Worm (Caenorhabditis elegans) whole organism, L4 larva: Measurements from ENCODE around the gene T05C3.6.

ENCODE experiments used
- D1046.2 ChIP-seq: fragments of 200-800 bp; sonication (Bioruptor generic); IDR thresholded peaks from 2 replicates; pipeline ENCODE4 v1.3.6; 2022; ENCODE audit warnings: missing genetic modification characterization, missing compliant biosample characterization
- F44E2.7 ChIP-seq: fragments of 200-800 bp; sonication (Bioruptor generic); IDR thresholded peaks from 2 replicates; pipeline ENCODE4 v2.1.2; 2022; ENCODE audit warnings: missing genetic modification characterization, missing compliant biosample characterization
- Y5F2A.4 ChIP-seq: fragments of 200-800 bp; sonication (Bioruptor generic); optimal IDR thresholded peaks from 2 replicates; lab custom pipeline; 2018; ENCODE audit warnings: mild to moderate bottlenecking, missing genetic modification characterization, missing compliant biosample characterization
- ZK546.5 ChIP-seq, 2 experiments: sonication (generic microtip); optimal IDR thresholded peaks; 2 replicates each; lab custom pipeline; 2017; ENCODE audit warnings: missing biosample characterization in 2 of 2, missing genetic modification characterization in 2 of 2
- aha-1 ChIP-seq: fragments of 150-350 bp; peaks from one replicate; lab custom pipeline; 2014; ENCODE audit warnings: missing biosample characterization, missing genetic modification characterization
- aly-2 ChIP-seq: sonication (generic microtip); optimal IDR thresholded peaks from 2 replicates; lab custom pipeline; 2018; ENCODE audit warnings: missing biosample characterization, missing genetic modification characterization
- arid-1 ChIP-seq: fragments of 200-800 bp; sonication (Bioruptor generic); conservative IDR thresholded peaks from 2 replicates; pipeline ENCODE4 v1.3.6; 2022; ENCODE audit warnings: missing genetic modification reagents, missing genetic modification characterization, missing compliant biosample characterization
- ceh-82 ChIP-seq: sonication (generic microtip); optimal IDR thresholded peaks from 2 replicates; lab custom pipeline; 2017; ENCODE audit warnings: missing biosample characterization, missing genetic modification characterization
- cey-2 ChIP-seq: sonication (generic microtip); optimal IDR thresholded peaks from 3 replicates; lab custom pipeline; 2017; ENCODE audit warnings: missing genetic modification characterization, mild to moderate bottlenecking, missing compliant biosample characterization, antibody characterized with exemption, borderline replicate concordance; ENCODE audit not compliant: insufficient read depth
- daf-12 ChIP-seq: fragments of 150-350 bp; optimal IDR thresholded peaks from 2 replicates; lab custom pipeline; 2014; ENCODE audit warnings: missing biosample characterization, missing genetic modification reagents, missing genetic modification characterization
- daf-8 ChIP-seq: fragments of 200-800 bp; sonication (Bioruptor generic); IDR thresholded peaks from 2 replicates; pipeline ENCODE4 v1.3.6; 2022; ENCODE audit warnings: missing genetic modification characterization, missing compliant biosample characterization
- dpl-1 ChIP-seq: fragments of 150-350 bp; optimal IDR thresholded peaks from 2 replicates; lab custom pipeline; 2014; ENCODE audit warnings: missing biosample characterization, missing genetic modification reagents, missing genetic modification characterization
- fos-1 ChIP-seq: fragments of 150-350 bp; optimal IDR thresholded peaks from 2 replicates; lab custom pipeline; 2014; ENCODE audit warnings: missing biosample characterization, missing genetic modification characterization
- hlh-30 ChIP-seq: sonication (generic microtip); optimal IDR thresholded peaks from 2 replicates; lab custom pipeline; 2017; ENCODE audit warnings: antibody characterized with exemption, mild to moderate bottlenecking, missing genetic modification characterization, missing compliant biosample characterization; ENCODE audit not compliant: insufficient read depth
- hmg-1.1 ChIP-seq: fragments of 200-800 bp; sonication (Bioruptor generic); IDR thresholded peaks from 2 replicates; pipeline ENCODE4 v1.3.6; 2022; ENCODE audit warnings: missing genetic modification reagents, missing genetic modification characterization, missing compliant biosample characterization
- lin-39 ChIP-seq: fragments of 150-350 bp; optimal IDR thresholded peaks from 2 replicates; lab custom pipeline; 2014; ENCODE audit warnings: missing biosample characterization, missing genetic modification reagents, missing genetic modification characterization
- lsy-2 ChIP-seq, 2 experiments: fragments of 150-350 bp in 1 of 2; sonication (generic microtip) in 1 of 2; optimal IDR thresholded peaks; 2 replicates each; lab custom pipeline; 2014 to 2017; ENCODE audit warnings: missing biosample characterization in 2 of 2, missing genetic modification characterization in 2 of 2
- madf-5 ChIP-seq, 2 experiments: fragments of 200-800 bp; sonication (Bioruptor generic); IDR thresholded peaks; 2 replicates each; pipeline ENCODE4 v1.3.6; 2022; ENCODE audit warnings: missing compliant biosample characterization in 2 of 2, missing genetic modification characterization in 2 of 2
- madf-9 ChIP-seq: fragments of 200-800 bp; sonication (Bioruptor generic); conservative IDR thresholded peaks from 2 replicates; pipeline ENCODE4 v1.3.6; 2022; ENCODE audit warnings: missing genetic modification reagents, missing genetic modification characterization, missing compliant biosample characterization
- mdl-1 ChIP-seq, 2 experiments: fragments of 150-350 bp in 1 of 2; sonication (generic microtip) in 1 of 2; optimal IDR thresholded peaks; 2 replicates each; lab custom pipeline; 2014 to 2017; ENCODE audit warnings: missing biosample characterization in 2 of 2, missing genetic modification characterization in 2 of 2
- mdt-29 ChIP-seq: fragments of 200-800 bp; sonication (Bioruptor generic); IDR thresholded peaks from 2 replicates; pipeline ENCODE4 v1.3.6; 2022; ENCODE audit warnings: missing genetic modification reagents, missing genetic modification characterization, missing compliant biosample characterization
- mep-1 ChIP-seq: fragments of 150-350 bp; sonication (generic microtip); optimal IDR thresholded peaks from 3 replicates; lab custom pipeline; 2014; ENCODE audit warnings: missing biosample characterization, missing genetic modification characterization
- mxl-3 ChIP-seq: fragments of 200-800 bp; sonication (Bioruptor generic); optimal IDR thresholded peaks from 2 replicates; lab custom pipeline; 2018; ENCODE audit warnings: mild to moderate bottlenecking, missing genetic modification characterization, missing compliant biosample characterization
- nhr-102 ChIP-seq: sonication (generic microtip); optimal IDR thresholded peaks from 2 replicates; lab custom pipeline; 2016; ENCODE audit warnings: mild to moderate bottlenecking, missing genetic modification characterization, moderate library complexity, missing compliant biosample characterization
- nhr-11 ChIP-seq: fragments of 150-350 bp; optimal IDR thresholded peaks from 2 replicates; lab custom pipeline; 2014; ENCODE audit warnings: missing biosample characterization, missing genetic modification characterization
- nhr-111 ChIP-seq: fragments of 200-800 bp; sonication (Bioruptor generic); optimal IDR thresholded peaks from 2 replicates; lab custom pipeline; 2018; ENCODE audit warnings: mild to moderate bottlenecking, missing genetic modification characterization, missing compliant biosample characterization
- nhr-25 ChIP-seq: sonication (generic microtip); optimal IDR thresholded peaks from 2 replicates; lab custom pipeline; 2017; ENCODE audit warnings: missing genetic modification characterization, mild to moderate bottlenecking, missing compliant biosample characterization, antibody characterized with exemption, moderate library complexity, borderline replicate concordance; ENCODE audit not compliant: insufficient read depth
- nhr-28 ChIP-seq: fragments of 150-350 bp; optimal IDR thresholded peaks from 2 replicates; lab custom pipeline; 2014; ENCODE audit warnings: missing biosample characterization, missing genetic modification characterization
- nhr-41 ChIP-seq: fragments of 200-800 bp; sonication (Bioruptor generic); IDR thresholded peaks from 2 replicates; pipeline ENCODE4 v1.3.6; 2022; ENCODE audit warnings: missing genetic modification reagents, missing genetic modification characterization, missing compliant biosample characterization
- nhr-48 ChIP-seq: sonication (generic microtip); optimal IDR thresholded peaks from 2 replicates; lab custom pipeline; 2016; ENCODE audit warnings: mild to moderate bottlenecking, missing genetic modification characterization, missing compliant biosample characterization
- pha-4 ChIP-seq, 2 experiments: fragments of 150-350 bp in 1 of 2; fragments of 200-800 bp in 1 of 2; sonication (Bioruptor generic) in 1 of 2; IDR thresholded peaks in 1 of 2; optimal IDR thresholded peaks in 1 of 2; 2 replicates each; pipeline versions ENCODE4 v1.3.6 to Lab custom; 2014 to 2022; ENCODE audit warnings: missing genetic modification characterization in 2 of 2, missing genetic modification reagents in 2 of 2, missing biosample characterization in 1 of 2, missing compliant biosample characterization in 1 of 2
- rbr-2 ChIP-seq: sonication (generic microtip); optimal IDR thresholded peaks from 2 replicates; lab custom pipeline; 2016; ENCODE audit warnings: missing genotype, missing genetic modification characterization, missing compliant biosample characterization
- tra-1 ChIP-seq: fragments of 200-800 bp; sonication (Bioruptor generic); IDR thresholded peaks from 2 replicates; pipeline ENCODE4 v1.3.6; 2022; ENCODE audit warnings: missing genetic modification reagents, missing genetic modification characterization, missing compliant biosample characterization
- unc-39 ChIP-seq: sonication (generic microtip); optimal IDR thresholded peaks from 2 replicates; lab custom pipeline; 2017; ENCODE audit warnings: missing biosample characterization, missing genetic modification characterization
- zip-11 ChIP-seq: fragments of 200-800 bp; sonication (Bioruptor generic); IDR thresholded peaks from 2 replicates; pipeline ENCODE4 v1.3.6; 2022; ENCODE audit warnings: missing genetic modification characterization, missing compliant biosample characterization

The T05C3.6 gene

ce11 chrV:5484866-5485265, 5.4 kb upstream of the T05C3.6 start, which contains the start of gene srg-65:
srg-65 (minus strand) TSS chrV:5484966.
- TF ChIP-seq nhr-102 (tag; lab: Kevin White, UChicago) (no peak), mep-1 (tag; lab: Kevin White, UChicago) (no peak), pha-4 (GFP tag; IDR thresholded peaks at IDR 0.05; lab: Robert Waterston, UW) (no peak), pha-4 (tag; optimal IDR thresholded peaks at IDR 0.05; lab: Kevin White, UChicago) (no peak), fos-1 (no peak), nhr-111 (GFP tag; lab: Kevin White, UChicago) (no peak), mdl-1 (tag; optimal IDR thresholded peaks at IDR 0.05; lab: Kevin White, UChicago) (no peak), mxl-3 (no peak), aly-2 (tag; lab: Kevin White, UChicago) (no peak), nhr-48 (tag; lab: Kevin White, UChicago) (no peak), daf-12 (tag; lab: Kevin White, UChicago) (no peak), madf-5 (GFP tag; IDR thresholded peaks at IDR 0.05; lab: Robert Waterston, UW) (no peak), lsy-2 (tag; optimal IDR thresholded peaks at IDR 0.05; lab: Kevin White, UChicago) (no peak), arid-1 (GFP tag; lab: Robert Waterston, UW) (no peak), tra-1 (GFP tag; lab: Robert Waterston, UW) (no peak), lin-39 (no peak)

ce11 chrV:5487180-5487579, 3.1 kb upstream of the T05C3.6 start:
- no peak for TF ChIP-seq hlh-30 (tag; lab: Kevin White, UChicago)
- TF ChIP-seq aha-1 (tag; lab: Kevin White, UChicago), result peak; percentile 92

ce11 chrV:5488766-5489165, 1.5 kb upstream of the T05C3.6 start, which contains the start of gene grl-18:
grl-18 (minus strand) TSS chrV:5488866.
- TF ChIP-seq nhr-41 (no peak), nhr-25 (tag; lab: Kevin White, UChicago) (no peak), dpl-1 (GFP tag; lab: Kevin White, UChicago) (no peak), daf-8 (GFP tag; lab: Robert Waterston, UW) (no peak), F44E2.7 (GFP tag; lab: Robert Waterston, UW) (no peak), ZK546.5 (tag; optimal IDR thresholded peaks at IDR 0.05; lab: Kevin White, UChicago) (no peak), mdt-29 (GFP tag; lab: Robert Waterston, UW) (no peak), nhr-102 (tag; lab: Kevin White, UChicago) (no peak), Y5F2A.4 (GFP tag; lab: Kevin White, UChicago) (no peak), nhr-11 (tag; lab: Kevin White, UChicago) (no peak), ceh-82 (tag; lab: Kevin White, UChicago) (no peak), zip-11 (GFP tag; lab: Robert Waterston, UW) (no peak), madf-5 (GFP tag; IDR thresholded peaks at IDR 0.05; lab: Robert Waterston, UW) (no peak), unc-39 (tag; lab: Kevin White, UChicago) (no peak)

DNA sequence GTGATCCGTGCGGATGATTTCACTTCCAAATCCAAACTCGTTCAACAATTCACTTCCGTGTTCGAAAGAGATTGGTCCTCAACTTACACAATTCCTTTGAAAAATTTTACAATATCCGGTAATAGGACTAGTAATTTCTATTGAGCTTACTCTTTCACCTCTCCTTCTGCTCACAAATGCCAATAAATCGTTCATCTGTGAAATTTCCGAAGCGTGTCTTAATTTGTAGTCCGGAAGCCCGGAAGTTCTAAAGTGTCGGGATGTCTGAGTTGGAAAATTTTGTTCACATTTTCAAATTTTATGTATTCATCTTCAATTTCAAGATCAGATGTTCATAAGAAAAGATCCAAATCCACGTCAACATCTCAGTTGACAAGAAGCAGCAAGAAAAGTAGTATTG, 3.2 kb downstream of the T05C3.6 start, which contains the start of gene T05C3.2:
Gene T05C3.2 (plus strand): TSS at position 301 of the 400 bp plus-strand sequence.
- TF ChIP-seq hmg-1.1 (GFP tag; lab: Robert Waterston, UW) (no peak), madf-9 (no peak), arid-1 (GFP tag; lab: Robert Waterston, UW) (no peak), ceh-82 (tag; lab: Kevin White, UChicago) (no peak), D1046.2 (no peak), rbr-2 (no peak), cey-2 (tag; lab: Kevin White, UChicago) (no peak), nhr-28 (tag; lab: Kevin White, UChicago) (no peak), nhr-11 (tag; lab: Kevin White, UChicago) (no peak), nhr-41 (no peak)
